Fruit fly (Drosophila melanogaster): ENCODE results near the gene mtDNA-helicase.

Gene mtDNA-helicase

DNA sequence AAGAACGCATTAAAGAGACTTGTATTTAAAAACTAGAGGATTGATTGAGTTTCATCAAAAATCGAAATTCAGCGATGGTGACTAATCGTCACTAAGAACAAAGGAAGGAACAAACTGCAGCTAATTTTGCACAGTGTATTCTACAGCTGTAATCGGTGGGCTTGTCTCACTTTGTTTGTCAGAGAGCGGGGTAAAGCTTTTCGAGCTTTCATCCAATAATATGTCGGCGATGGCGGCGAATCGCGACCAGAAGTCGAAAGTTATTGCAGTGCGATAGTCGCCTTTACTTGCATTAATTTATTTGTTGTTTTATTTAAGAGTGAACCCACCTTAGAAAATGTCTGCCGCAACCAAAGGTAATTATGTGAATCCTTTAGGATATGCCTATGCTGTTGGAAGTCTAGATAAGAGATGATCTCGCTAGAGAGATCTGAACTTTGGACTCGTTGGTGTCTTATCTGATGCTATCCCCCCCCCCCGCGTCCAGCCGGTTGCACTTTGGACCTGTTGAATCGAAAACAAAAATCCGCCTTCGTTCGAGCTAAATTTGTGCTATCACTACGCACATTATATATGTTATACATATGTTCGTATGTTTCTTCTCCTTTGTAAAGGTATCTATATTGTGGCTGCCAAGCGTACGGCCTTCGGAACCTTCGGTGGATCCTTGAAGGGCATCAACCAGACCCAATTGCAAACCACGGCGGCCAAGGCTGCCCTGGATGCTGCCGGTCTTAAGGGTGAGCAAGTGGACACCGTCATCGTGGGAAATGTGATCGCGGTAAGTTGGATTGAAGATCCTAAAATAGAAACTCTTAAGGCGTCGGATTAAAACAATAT is 22.0 kb upstream of the mtDNA-helicase start, which contains the start of gene yip2 (continued):
- TF ChIP-seq Atf6 (GFP tag; IDR thresholded peaks at IDR 0.05) (peak; percentile 78), ham (GFP tag; IDR thresholded peaks at IDR 0.05) (no peak), Ets65A (GFP tag) (peak; percentile 26), CG18011 (GFP tag; optimal IDR thresholded peaks at IDR 0.05) (peak; percentile 41), CG17361 (GFP tag; IDR thresholded peaks at IDR 0.05) (peak; percentile 34; the same call in 2 of the 3 replicates), pho (GFP tag; optimal IDR thresholded peaks at IDR 0.05) (peak; percentile 58), CG32767 (GFP tag; IDR thresholded peaks at IDR 0.05) (0 out of 2 replicates have a peak, but pooled peaks have one; percentile 29), CG12659 (GFP tag; optimal IDR thresholded peaks at IDR 0.05) (peak; percentile 70), onecut (GFP tag; IDR thresholded peaks at IDR 0.05) (peak; percentile 58), CG4360 (GFP tag; IDR thresholded peaks at IDR 0.05) (no peak), ssp (GFP tag; IDR thresholded peaks at IDR 0.05) (no peak), CG10267 (tag; optimal IDR thresholded peaks at IDR 0.05) (peak; percentile 36), CrebB (tag; optimal IDR thresholded peaks at IDR 0.05) (peak; percentile 68), zfh1 (GFP tag; IDR thresholded peaks at IDR 0.05) (peak; percentile 72), CG32532 (GFP tag; IDR thresholded peaks at IDR 0.05) (peak; percentile 63; the same call in 1 of the 2 replicates), CG6254 (GFP tag; optimal IDR thresholded peaks at IDR 0.05) (peak; percentile 59), schlank (tag; optimal IDR thresholded peaks at IDR 0.05) (peak; percentile 21), Trl (optimal IDR thresholded peaks at IDR 0.05) (peak in 1 of 2 experiments; percentile 18), Trl (GFP tag; optimal IDR thresholded peaks at IDR 0.05) (peak; percentile 59), shn (GFP tag; optimal IDR thresholded peaks at IDR 0.05) (peak; percentile 60), kay (GFP tag; optimal IDR thresholded peaks at IDR 0.05) (peak; percentile 74), HHEX (GFP tag; optimal IDR thresholded peaks at IDR 0.05) (peak; percentile 43), CG4854 (GFP tag; optimal IDR thresholded peaks at IDR 0.05) (peak; percentile 5), H2.0 (GFP tag; IDR thresholded peaks at IDR 0.05) (peak; percentile 42; the same call in 1 of the 2 replicates), CG34422 (GFP tag; IDR thresholded peaks at IDR 0.05) (peak; percentile 55; the same call in 1 of the 3 replicates), gt (GFP tag; IDR thresholded peaks at IDR 0.05) (no peak), row (GFP tag; IDR thresholded peaks at IDR 0.05) (peak; percentile 84), gcm (GFP tag; optimal IDR thresholded peaks at IDR 0.05) (peak; percentile 57), cas (GFP tag; IDR thresholded peaks at IDR 0.05) (0 out of 2 replicates have a peak, but pooled peaks have one; percentile 10), CG10147 (GFP tag; optimal IDR thresholded peaks at IDR 0.05) (peak; percentile 19), CG3281 (GFP tag; optimal IDR thresholded peaks at IDR 0.05) (peak; percentile 57), CG3407 (GFP tag; optimal IDR thresholded peaks at IDR 0.05) (peak; percentile 37), Dbx (GFP tag; IDR thresholded peaks at IDR 0.05) (peak; percentile 59), CG9609 (GFP tag; optimal IDR thresholded peaks at IDR 0.05) (peak; percentile 39), fu2 (GFP tag; optimal IDR thresholded peaks at IDR 0.05) (peak; percentile 62), CG9932 (GFP tag; IDR thresholded peaks at IDR 0.05) (peak; percentile 71), gfzf (GFP tag; optimal IDR thresholded peaks at IDR 0.05) (no peak), nau (GFP tag; optimal IDR thresholded peaks at IDR 0.05) (peak; percentile 74), wor (GFP tag; IDR thresholded peaks at IDR 0.05) (no peak), Jarid2 (GFP tag; optimal IDR thresholded peaks at IDR 0.05) (peak; percentile 48), CG12769 (tag; optimal IDR thresholded peaks at IDR 0.05) (peak; percentile 74), Camta (GFP tag; optimal IDR thresholded peaks at IDR 0.05) (no peak), Sox100B (GFP tag; optimal IDR thresholded peaks at IDR 0.05) (peak; percentile 56), Pdp1 (GFP tag; optimal IDR thresholded peaks at IDR 0.05) (peak; percentile 45 to 47), mld (GFP tag; IDR thresholded peaks at IDR 0.05; ENCODE audit: partially characterized antibody) (0 out of 3 replicates have a peak, but pooled peaks have one; percentile 33), CG6689 (GFP tag; IDR thresholded peaks at IDR 0.05) (peak; percentile 49), lab (GFP tag; optimal IDR thresholded peaks at IDR 0.05) (peak; percentile 79), Asciz (GFP tag; optimal IDR thresholded peaks at IDR 0.05) (peak; percentile 22), Blimp-1 (GFP tag; optimal IDR thresholded peaks at IDR 0.05) (peak; percentile 42)

Measured in whole organism, embryonic.